Worm (Caenorhabditis elegans): ENCODE measurements around the gene fbxc-14.

ce11 chrII:973999-974398 lies at the start of gene fbxc-14:
- no peak for TF ChIP-seq lin-13 (GFP tag; optimal IDR thresholded peaks at IDR 0.05)
- no peak for TF ChIP-seq ceh-63 (GFP tag; optimal IDR thresholded peaks at IDR 0.05)
- TF ChIP-seq nhr-90 (tag; optimal IDR thresholded peaks at IDR 0.05; ENCODE audit: poor library complexity), result no peak
- no peak for TF ChIP-seq nhr-77 (tag; optimal IDR thresholded peaks at IDR 0.05)
- no peak for TF ChIP-seq nhr-12 (tag; optimal IDR thresholded peaks at IDR 0.05)
- no peak for TF ChIP-seq ztf-11 (tag; optimal IDR thresholded peaks at IDR 0.05)
- TF ChIP-seq aha-1 (tag; optimal IDR thresholded peaks at IDR 0.05), result no peak
- no peak for TF ChIP-seq mdl-1 (tag; optimal IDR thresholded peaks at IDR 0.05)
- TF ChIP-seq unc-130 (tag; optimal IDR thresholded peaks at IDR 0.05), result no peak
- no peak for TF ChIP-seq rnt-1 (tag; optimal IDR thresholded peaks at IDR 0.05)
- no peak for TF ChIP-seq egl-27 (tag; optimal IDR thresholded peaks at IDR 0.05)
- TF ChIP-seq elt-3 (tag; optimal IDR thresholded peaks at IDR 0.05), result no peak
- TF ChIP-seq alr-1 (tag; optimal IDR thresholded peaks at IDR 0.05; ENCODE audit: borderline replicate concordance), result no peak
